Worm (Caenorhabditis elegans) whole organism, mixed stage, embryonic: ENCODE measurements around the gene F02D10.2.

Source experiments
- lin-32 ChIP-seq: fragments of 200-800 bp; sonication (Bioruptor generic); optimal IDR thresholded peaks from 2 replicates; lab custom pipeline; 2018; ENCODE audit warnings: mild to moderate bottlenecking, missing genetic modification characterization, missing compliant biosample characterization
- nhr-237 ChIP-seq: fragments of 150-350 bp; optimal IDR thresholded peaks from 2 replicates; lab custom pipeline; 2014; ENCODE audit warnings: missing biosample characterization, missing genetic modification characterization
- snpc-4 ChIP-seq: fragments of 150-350 bp; optimal IDR thresholded peaks from 2 replicates; lab custom pipeline; 2014; ENCODE audit warnings: missing biosample characterization, missing genetic modification characterization

DNA sequence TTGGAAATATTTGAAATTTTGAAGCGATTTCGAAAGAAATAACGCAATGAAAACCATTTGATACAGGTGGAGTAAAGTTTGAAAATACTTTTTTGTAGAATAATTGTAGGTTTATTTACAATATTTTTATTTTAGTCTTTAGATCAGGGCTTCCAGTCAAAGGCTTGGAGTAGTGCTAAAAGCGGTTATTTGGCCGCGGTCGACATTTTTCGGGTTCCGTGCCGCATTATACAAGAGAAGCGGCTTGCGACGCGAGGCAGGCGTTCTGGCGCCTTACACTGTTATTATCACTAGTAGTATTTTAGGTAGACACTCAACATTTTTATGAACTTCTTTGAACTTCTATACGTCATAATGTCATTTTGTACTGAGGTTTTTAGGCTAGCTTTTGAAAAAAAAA is 42.8 kb upstream of the F02D10.2 start:
- TF ChIP-seq nhr-237 = no peak
- no peak for TF ChIP-seq lin-32
- TF ChIP-seq snpc-4 = no peak
